Worm (Caenorhabditis elegans): ENCODE data around the gene W10G11.3.
A peak's percentile ranks its signal among the peaks of the same experiment; 100 is the strongest.

ce11 chrII:3547282-3547681 lies 15.0 kb downstream of the W10G11.3 start:
- TF ChIP-seq F13C5.2 (tag; optimal IDR thresholded peaks at IDR 0.05) (no peak), ama-1 (optimal IDR thresholded peaks at IDR 0.05) (no peak), tbx-37 (GFP tag; conservative IDR thresholded peaks at IDR 0.05) (0 out of 2 replicates have a peak, but pooled peaks have one; percentile 6), scrt-1 (GFP tag; IDR thresholded peaks at IDR 0.05) (no peak), flt-1 (GFP tag; IDR thresholded peaks at IDR 0.05) (no peak), sea-1 (GFP tag; conservative IDR thresholded peaks at IDR 0.05) (no peak), tbx-11 (GFP tag; IDR thresholded peaks at IDR 0.05) (no peak), tra-4 (tag; optimal IDR thresholded peaks at IDR 0.05) (no peak), pes-1 (GFP tag; IDR thresholded peaks at IDR 0.05) (no peak), B0310.2 (tag; optimal IDR thresholded peaks at IDR 0.05) (no peak), hmbx-1 (tag; optimal IDR thresholded peaks at IDR 0.05) (no peak), hnd-1 (tag; optimal IDR thresholded peaks at IDR 0.05) (no peak), ets-7 (tag; optimal IDR thresholded peaks at IDR 0.05) (no peak)

Measured in whole organism, early embryonic.